Fruit fly (Drosophila melanogaster): ENCODE results near the gene cpo.

DNA sequence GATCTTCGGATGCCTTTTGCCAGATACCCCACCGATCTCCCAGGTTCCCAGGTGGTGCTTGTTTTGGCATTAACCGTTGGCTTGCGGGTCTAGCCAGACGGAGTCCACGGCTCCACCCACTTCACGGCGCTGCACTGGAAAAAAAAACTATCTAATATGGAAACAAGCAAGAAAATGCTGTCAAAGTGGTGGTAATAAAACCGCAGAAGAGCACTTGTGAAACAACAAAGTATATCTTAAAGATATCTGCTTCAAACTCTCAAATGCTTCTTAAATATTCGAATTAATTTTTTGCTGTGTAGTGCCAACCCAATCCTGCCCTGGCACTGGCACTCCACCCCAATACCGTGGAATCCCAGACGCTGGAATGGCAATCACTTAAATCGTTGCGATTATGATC lies 138.8 kb downstream of the cpo start:
- no peak for TF ChIP-seq crp (GFP tag; optimal IDR thresholded peaks at IDR 0.05)
- TF ChIP-seq CG10267 (tag; optimal IDR thresholded peaks at IDR 0.05), result no peak
- TF ChIP-seq Fer3 (tag; optimal IDR thresholded peaks at IDR 0.05), result no peak
- TF ChIP-seq ash1 (GFP tag; optimal IDR thresholded peaks at IDR 0.05), result no peak
- TF ChIP-seq CG11093 (GFP tag; IDR thresholded peaks at IDR 0.05), result no peak
- no peak for TF ChIP-seq CG3407 (GFP tag; optimal IDR thresholded peaks at IDR 0.05)
- TF ChIP-seq fd3F (GFP tag; optimal IDR thresholded peaks at IDR 0.05), result no peak
- no peak for TF ChIP-seq ham (GFP tag; IDR thresholded peaks at IDR 0.05)
- TF ChIP-seq ap (GFP tag; IDR thresholded peaks at IDR 0.05), result no peak
- no peak for TF ChIP-seq seq (GFP tag; IDR thresholded peaks at IDR 0.05)
- no peak for TF ChIP-seq pros (GFP tag; optimal IDR thresholded peaks at IDR 0.05)
- TF ChIP-seq CG34224 (GFP tag; IDR thresholded peaks at IDR 0.05; ENCODE audit: partially characterized antibody), result no peak
- TF ChIP-seq phol (tag; optimal IDR thresholded peaks at IDR 0.05), result no peak
- TF ChIP-seq CG3838 (GFP tag; optimal IDR thresholded peaks at IDR 0.05), result no peak

All from whole organism, embryonic.